Worm (Caenorhabditis elegans) whole organism, L2 larva: Measurements from ENCODE around the gene nspc-17.

Experiments
- C34F6.9 ChIP-seq: fragments of 150-350 bp; optimal IDR thresholded peaks from 2 replicates; lab custom pipeline; 2014; ENCODE audit warnings: missing biosample characterization, missing genetic modification characterization
- F13H6.1 ChIP-seq: sonication (generic microtip); optimal IDR thresholded peaks from 2 replicates; lab custom pipeline; 2016; ENCODE audit warnings: missing genetic modification characterization, missing compliant biosample characterization
- R02D3.7 ChIP-seq: fragments of 150-350 bp; optimal IDR thresholded peaks from 2 replicates; lab custom pipeline; 2014; ENCODE audit warnings: missing biosample characterization, missing genetic modification characterization
- Y55F3AM.14 ChIP-seq: fragments of 200-800 bp; sonication (Bioruptor generic); optimal IDR thresholded peaks from 2 replicates; lab custom pipeline; 2018; ENCODE audit warnings: mild to moderate bottlenecking, missing genetic modification characterization, missing compliant biosample characterization
- alr-1 ChIP-seq: fragments of 150-350 bp; optimal IDR thresholded peaks from 2 replicates; lab custom pipeline; 2014; ENCODE audit warnings: missing biosample characterization, missing genetic modification characterization
- aly-2 ChIP-seq: fragments of 150-350 bp; optimal IDR thresholded peaks from 2 replicates; lab custom pipeline; 2014; ENCODE audit warnings: missing biosample characterization, missing genetic modification characterization
- ama-1 ChIP-seq: fragments of 150-350 bp; optimal IDR thresholded peaks from 2 replicates; lab custom pipeline; 2018; ENCODE audit warnings: inconsistent platforms
- blmp-1 ChIP-seq: sonication (generic microtip); optimal IDR thresholded peaks from 2 replicates; lab custom pipeline; 2017; ENCODE audit warnings: missing genetic modification characterization, mild to moderate bottlenecking, missing compliant biosample characterization, antibody characterized with exemption, moderate library complexity; ENCODE audit not compliant: insufficient read depth
- ceh-16 ChIP-seq: fragments of 150-350 bp; optimal IDR thresholded peaks from 2 replicates; lab custom pipeline; 2014; ENCODE audit warnings: missing biosample characterization, missing genetic modification characterization
- ceh-82 ChIP-seq: fragments of 150-350 bp; optimal IDR thresholded peaks from 2 replicates; lab custom pipeline; 2014; ENCODE audit warnings: missing biosample characterization, missing genetic modification characterization
- crh-2 ChIP-seq: sonication (generic microtip); optimal IDR thresholded peaks from 2 replicates; lab custom pipeline; 2017; ENCODE audit warnings: missing biosample characterization, missing genetic modification characterization
- dmd-4 ChIP-seq: sonication (generic microtip); optimal IDR thresholded peaks from 2 replicates; lab custom pipeline; 2017; ENCODE audit warnings: missing biosample characterization, missing genetic modification characterization
- egl-27 ChIP-seq: sonication (generic microtip); optimal IDR thresholded peaks from 3 replicates; lab custom pipeline; 2017; ENCODE audit warnings: missing biosample characterization, missing genetic modification reagents, missing genetic modification characterization
- elt-1 ChIP-seq: fragments of 150-350 bp; optimal IDR thresholded peaks from 2 replicates; lab custom pipeline; 2014; ENCODE audit warnings: missing biosample characterization, missing genetic modification characterization
- elt-3 ChIP-seq: sonication (generic microtip); optimal IDR thresholded peaks from 2 replicates; lab custom pipeline; 2017; ENCODE audit warnings: missing biosample characterization, missing genetic modification characterization
- fos-1 ChIP-seq: fragments of 150-350 bp; optimal IDR thresholded peaks from 2 replicates; lab custom pipeline; 2014; ENCODE audit warnings: missing biosample characterization, missing genetic modification characterization
- gmeb-1 ChIP-seq: fragments of 150-350 bp; optimal IDR thresholded peaks from 2 replicates; lab custom pipeline; 2014; ENCODE audit warnings: missing biosample characterization, missing genetic modification characterization
- lin-11 ChIP-seq: fragments of 150-350 bp; sonication (generic microtip); optimal IDR thresholded peaks from 2 replicates; lab custom pipeline; 2014; ENCODE audit warnings: missing biosample characterization, missing genetic modification characterization, inconsistent platforms, mixed read lengths
- lin-13 ChIP-seq: fragments of 150-350 bp; optimal IDR thresholded peaks from 2 replicates; lab custom pipeline; 2014; ENCODE audit warnings: missing biosample characterization, missing genetic modification reagents, missing genetic modification characterization
- lin-39 ChIP-seq: fragments of 150-350 bp; optimal IDR thresholded peaks from 2 replicates; lab custom pipeline; 2014; ENCODE audit warnings: missing biosample characterization, missing genetic modification reagents, missing genetic modification characterization
- lsy-2 ChIP-seq, 2 experiments: fragments of 150-350 bp in 1 of 2; sonication (generic microtip) in 1 of 2; optimal IDR thresholded peaks; 2 replicates each; lab custom pipeline; 2014 to 2017; ENCODE audit warnings: missing biosample characterization in 2 of 2, missing genetic modification characterization in 2 of 2
- mab-5 ChIP-seq: fragments of 150-350 bp; optimal IDR thresholded peaks from 2 replicates; lab custom pipeline; 2014; ENCODE audit warnings: missing biosample characterization, missing genetic modification characterization
- mbf-1 ChIP-seq: sonication (generic microtip); optimal IDR thresholded peaks from 2 replicates; lab custom pipeline; 2017; ENCODE audit warnings: missing biosample characterization, missing genetic modification characterization
- mdl-1 ChIP-seq, 2 experiments: fragments of 150-350 bp in 1 of 2; sonication (generic microtip) in 1 of 2; optimal IDR thresholded peaks; 2 replicates each; lab custom pipeline; 2017; ENCODE audit warnings: missing biosample characterization in 2 of 2, missing genetic modification characterization in 2 of 2
- nhr-10 ChIP-seq: sonication (generic microtip); optimal IDR thresholded peaks from 2 replicates; lab custom pipeline; 2017; ENCODE audit warnings: missing biosample characterization, missing genetic modification characterization
- nhr-11 ChIP-seq: fragments of 150-350 bp; optimal IDR thresholded peaks from 2 replicates; lab custom pipeline; 2014; ENCODE audit warnings: missing biosample characterization, missing genetic modification characterization
- nhr-129 ChIP-seq: fragments of 150-350 bp; optimal IDR thresholded peaks from 2 replicates; lab custom pipeline; 2014; ENCODE audit warnings: missing biosample characterization, missing genetic modification characterization
- nhr-21 ChIP-seq: fragments of 150-350 bp; optimal IDR thresholded peaks from 2 replicates; lab custom pipeline; 2014; ENCODE audit warnings: missing biosample characterization, missing genetic modification characterization
- nhr-23 ChIP-seq: fragments of 150-350 bp; optimal IDR thresholded peaks from 2 replicates; lab custom pipeline; 2014; ENCODE audit warnings: missing biosample characterization, missing genetic modification reagents, missing genetic modification characterization
- nhr-237 ChIP-seq: fragments of 150-350 bp; optimal IDR thresholded peaks from 2 replicates; lab custom pipeline; 2014; ENCODE audit warnings: missing biosample characterization, missing genetic modification characterization
- nhr-25 ChIP-seq: fragments of 150-350 bp; sonication (generic microtip); optimal IDR thresholded peaks from 3 replicates; lab custom pipeline; 2014; ENCODE audit warnings: missing biosample characterization, missing genetic modification characterization
- nhr-6 ChIP-seq: fragments of 150-350 bp; optimal IDR thresholded peaks from 2 replicates; lab custom pipeline; 2014; ENCODE audit warnings: missing biosample characterization, missing genetic modification characterization
- nhr-77 ChIP-seq: fragments of 150-350 bp; optimal IDR thresholded peaks from 2 replicates; lab custom pipeline; 2014; ENCODE audit warnings: missing biosample characterization, missing genetic modification characterization
- peb-1 ChIP-seq: fragments of 150-350 bp; optimal IDR thresholded peaks from 2 replicates; lab custom pipeline; 2014; ENCODE audit warnings: missing biosample characterization, missing genetic modification characterization
- sem-4 ChIP-seq: fragments of 150-350 bp; optimal IDR thresholded peaks from 2 replicates; lab custom pipeline; 2014; ENCODE audit warnings: missing biosample characterization, missing genetic modification reagents, missing genetic modification characterization
- skn-1 ChIP-seq: sonication (generic microtip); optimal IDR thresholded peaks from 2 replicates; lab custom pipeline; 2017; ENCODE audit warnings: missing biosample characterization, missing genetic modification characterization
- sma-3 ChIP-seq: sonication (generic microtip); optimal IDR thresholded peaks from 2 replicates; lab custom pipeline; 2016; ENCODE audit warnings: missing genetic modification reagents, missing genetic modification characterization, missing compliant biosample characterization
- sma-9 ChIP-seq, 2 experiments: fragments of 150-350 bp in 1 of 2; sonication (generic microtip) in 1 of 2; optimal IDR thresholded peaks; 2 replicates each; lab custom pipeline; 2014 to 2016; ENCODE audit warnings: missing genetic modification characterization in 2 of 2, mild to moderate bottlenecking in 1 of 2, missing biosample characterization in 1 of 2, missing compliant biosample characterization in 1 of 2, missing genetic modification reagents in 1 of 2, moderate library complexity in 1 of 2
- snpc-4 ChIP-seq: fragments of 150-350 bp; optimal IDR thresholded peaks from 2 replicates; lab custom pipeline; 2014; ENCODE audit warnings: missing biosample characterization, missing genetic modification characterization
- unc-39 ChIP-seq: fragments of 150-350 bp; optimal IDR thresholded peaks from 2 replicates; lab custom pipeline; 2014; ENCODE audit warnings: missing biosample characterization, missing genetic modification characterization
- unc-55 ChIP-seq: fragments of 150-350 bp; sonication (generic microtip); optimal IDR thresholded peaks from 3 replicates; lab custom pipeline; 2014; ENCODE audit warnings: missing biosample characterization, missing genetic modification reagents, missing genetic modification characterization
- unc-62 ChIP-seq: fragments of 150-350 bp; optimal IDR thresholded peaks from 2 replicates; lab custom pipeline; 2014; ENCODE audit warnings: missing biosample characterization, missing genetic modification reagents, missing genetic modification characterization
- zag-1 ChIP-seq: fragments of 150-350 bp; optimal IDR thresholded peaks from 2 replicates; lab custom pipeline; 2014; ENCODE audit warnings: missing biosample characterization, missing genetic modification characterization
- ztf-4 ChIP-seq: fragments of 150-350 bp; optimal IDR thresholded peaks from 2 replicates; lab custom pipeline; 2014; ENCODE audit warnings: missing biosample characterization, missing genetic modification characterization

nspc-17 gene

ce11 chrX:14486503-14486902, 38.5 kb downstream of the nspc-17 start:
- TF ChIP-seq elt-3 (no peak), gmeb-1 (no peak), lin-13 (no peak), sma-3 (no peak), mdl-1 (tag; optimal IDR thresholded peaks at IDR 0.05; lab: Kevin White, UChicago) (no peak), nhr-25 (no peak), dmd-4 (tag; lab: Kevin White, UChicago) (no peak), mab-5 (tag; lab: Kevin White, UChicago) (no peak)

DNA sequence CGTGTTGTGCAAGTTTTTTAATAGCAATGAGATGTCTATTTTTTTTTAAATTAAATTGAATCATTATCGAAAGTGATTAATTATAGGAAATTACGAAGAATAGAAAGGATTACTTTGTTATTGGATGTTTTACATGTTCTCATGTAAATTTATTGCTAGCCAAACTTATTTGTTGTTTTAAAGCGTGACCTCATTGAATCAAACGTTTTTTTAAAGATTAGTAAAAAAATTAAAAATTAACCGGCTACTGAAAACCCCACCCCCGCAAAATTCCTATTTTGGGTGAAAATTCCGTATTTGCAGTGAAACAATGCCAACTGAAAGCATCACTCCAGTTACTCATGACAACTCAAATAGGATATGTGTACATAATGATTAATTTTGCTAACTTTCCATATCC, 40.2 kb downstream of the nspc-17 start, which contains the start of gene M163.8:
TSS of gene M163.8 (plus strand) at position 301 of the 400 bp plus-strand sequence.
- TF ChIP-seq egl-27 (tag; lab: Kevin White, UChicago) (no peak), unc-62 (GFP tag; lab: Kevin White, UChicago) (no peak), R02D3.7 (tag; lab: Kevin White, UChicago) (no peak)
- TF ChIP-seq, all 48 proteins: peak for 0

ce11 chrX:14481637-14482036, 43.3 kb downstream of the nspc-17 start:
- TF ChIP-seq snpc-4 (peak; percentile 70), C34F6.9 (tag; lab: Kevin White, UChicago) (no peak), lin-11 (tag; lab: Kevin White, UChicago) (no peak), lin-39 (no peak)

- TF ChIP-seq zag-1 (tag; lab: Kevin White, UChicago): peak; percentile 13
- no peak for TF ChIP-seq nhr-77 (tag; lab: Kevin White, UChicago)
- no peak for TF ChIP-seq skn-1 (tag; lab: Kevin White, UChicago)
- TF ChIP-seq ztf-4: peak; percentile 36
- no peak for TF ChIP-seq mbf-1 (tag; lab: Kevin White, UChicago)
- peak; percentile 89 for TF ChIP-seq snpc-4
- TF ChIP-seq nhr-129 (tag; lab: Kevin White, UChicago): peak; percentile 80
- TF ChIP-seq egl-27 (tag; lab: Kevin White, UChicago): peak; percentile 77
- TF ChIP-seq nhr-21 (tag; lab: Kevin White, UChicago): peak; percentile 80
- TF ChIP-seq mdl-1 (tag; optimal IDR thresholded peaks at IDR 0.05; lab: Kevin White, UChicago): peak; percentile 0 to 48
- TF ChIP-seq nhr-10 (tag; lab: Kevin White, UChicago): no peak
- no peak for TF ChIP-seq ceh-82 (tag; lab: Kevin White, UChicago)
- no peak for TF ChIP-seq unc-39 (tag; lab: Kevin White, UChicago)
- TF ChIP-seq ama-1 (lab: Kevin White, UChicago): no peak
- no peak for TF ChIP-seq lin-39
- peak; percentile 84 for TF ChIP-seq lin-11 (tag; lab: Kevin White, UChicago)
- TF ChIP-seq gmeb-1: peak; percentile 79
- peak; percentile 85 for TF ChIP-seq crh-2 (tag; lab: Kevin White, UChicago)
- TF ChIP-seq nhr-6: peak; percentile 48
- TF ChIP-seq F13H6.1 (tag; lab: Kevin White, UChicago): peak; percentile 89
- TF ChIP-seq aly-2 (tag; lab: Kevin White, UChicago): no peak
- TF ChIP-seq sem-4 (tag; lab: Kevin White, UChicago): peak; percentile 59
- TF ChIP-seq lsy-2 (tag; optimal IDR thresholded peaks at IDR 0.05; lab: Kevin White, UChicago): peak; percentile 58 to 84
- peak; percentile 89 for TF ChIP-seq lin-13
- TF ChIP-seq mab-5 (tag; lab: Kevin White, UChicago): peak; percentile 82
- TF ChIP-seq elt-1 (tag; lab: Kevin White, UChicago): no peak
- TF ChIP-seq sma-3: peak; percentile 84
- TF ChIP-seq blmp-1 (tag; lab: Kevin White, UChicago): peak; percentile 25
- no peak for TF ChIP-seq elt-3
- no peak for TF ChIP-seq alr-1
- TF ChIP-seq R02D3.7 (tag; lab: Kevin White, UChicago): no peak
- TF ChIP-seq dmd-4 (tag; lab: Kevin White, UChicago): no peak
- TF ChIP-seq fos-1: peak; percentile 73
- TF ChIP-seq ceh-16 (tag; lab: Kevin White, UChicago): peak; percentile 69
- peak; percentile 79 for TF ChIP-seq unc-55
- peak; percentile 62 for TF ChIP-seq C34F6.9 (tag; lab: Kevin White, UChicago)
- TF ChIP-seq nhr-237 (tag; lab: Kevin White, UChicago): no peak
- TF ChIP-seq Y55F3AM.14 (GFP tag; lab: Kevin White, UChicago): peak; percentile 8
- TF ChIP-seq nhr-25: peak; percentile 82
- TF ChIP-seq nhr-23 (tag; lab: Kevin White, UChicago): no peak
- TF ChIP-seq nhr-11 (tag; lab: Kevin White, UChicago): no peak
- peak; percentile 84 for TF ChIP-seq sma-9 (GFP tag; optimal IDR thresholded peaks at IDR 0.05; lab: Kevin White, UChicago)
- no peak for TF ChIP-seq sma-9 (tag; optimal IDR thresholded peaks at IDR 0.05; lab: Kevin White, UChicago)
- TF ChIP-seq peb-1: no peak
Observed at ce11 chrX:14480248-14480647, 44.7 kb downstream of the nspc-17 start, which contains the start of gene gfi-3. Gene gfi-3, plus strand, starts transcription at chrX:14480572.
